Worm (Caenorhabditis elegans) whole organism, L1 larva: ENCODE measurements around the gene F36H5.8.

ENCODE experiments used
- C34B4.2 ChIP-seq: sonication (generic microtip); optimal IDR thresholded peaks from 2 replicates; lab custom pipeline; 2017; ENCODE audit warnings: mild to moderate bottlenecking, missing genetic modification characterization, missing compliant biosample characterization
- F16B12.6 ChIP-seq: fragments of 150-350 bp; optimal IDR thresholded peaks from 2 replicates; lab custom pipeline; 2014; ENCODE audit warnings: missing biosample characterization, missing genetic modification characterization
- Y116A8C.19 ChIP-seq: sonication (generic microtip); optimal IDR thresholded peaks from 2 replicates; lab custom pipeline; 2016; ENCODE audit warnings: missing compliant biosample characterization, missing genetic modification characterization, borderline replicate concordance
- aha-1 ChIP-seq: fragments of 150-350 bp; optimal IDR thresholded peaks from 2 replicates; lab custom pipeline; 2014; ENCODE audit warnings: missing biosample characterization, missing genetic modification characterization
- aly-2 ChIP-seq: fragments of 150-350 bp; optimal IDR thresholded peaks from 2 replicates; lab custom pipeline; 2014; ENCODE audit warnings: missing biosample characterization, missing genetic modification characterization
- ceh-90 ChIP-seq: sonication (generic microtip); optimal IDR thresholded peaks from 2 replicates; lab custom pipeline; 2016; ENCODE audit warnings: missing genetic modification characterization, missing compliant biosample characterization
- ces-1 ChIP-seq: fragments of 150-350 bp; optimal IDR thresholded peaks from 2 replicates; lab custom pipeline; 2014; ENCODE audit warnings: missing biosample characterization, missing genetic modification reagents, missing genetic modification characterization
- dpl-1 ChIP-seq, 3 experiments: fragments of 150-350 bp in 2 of 3; sonication (generic microtip) in 1 of 3; optimal IDR thresholded peaks; 2 replicates each; lab custom pipeline; 2014 to 2017; ENCODE audit warnings: missing biosample characterization in 3 of 3, missing genetic modification characterization in 3 of 3, missing genetic modification reagents in 3 of 3
- efl-1 ChIP-seq, 4 experiments: fragments of 150-350 bp; optimal IDR thresholded peaks in 3 of 4; peaks in 1 of 4; 1 replicate in 1 of 4; 2 replicates in 3 of 4; lab custom pipeline; 2014; ENCODE audit warnings: missing biosample characterization in 2 of 4, missing genetic modification characterization in 2 of 4, missing genetic modification reagents in 2 of 4
- efl-3 ChIP-seq: fragments of 200-800 bp; sonication (Bioruptor generic); optimal IDR thresholded peaks from 2 replicates; lab custom pipeline; 2018; ENCODE audit warnings: mild to moderate bottlenecking, missing genetic modification characterization, missing compliant biosample characterization
- elt-2 ChIP-seq: sonication (generic microtip); optimal IDR thresholded peaks from 2 replicates; lab custom pipeline; 2016; ENCODE audit warnings: missing genetic modification characterization, mild to moderate bottlenecking, inconsistent platforms, missing compliant biosample characterization, missing genetic modification reagents
- fkh-10 ChIP-seq: sonication (generic microtip); optimal IDR thresholded peaks from 2 replicates; lab custom pipeline; 2017; ENCODE audit warnings: missing biosample characterization, missing genetic modification reagents, missing genetic modification characterization
- fkh-4 ChIP-seq: sonication (generic microtip); optimal IDR thresholded peaks from 2 replicates; lab custom pipeline; 2016; ENCODE audit warnings: missing compliant biosample characterization, missing genetic modification characterization, borderline replicate concordance
- grh-1 ChIP-seq: fragments of 200-800 bp; sonication (Bioruptor generic); IDR thresholded peaks from 2 replicates; pipeline ENCODE4 v1.3.6; 2022; ENCODE audit warnings: missing genetic modification reagents, missing genetic modification characterization, missing compliant biosample characterization
- hlh-4 ChIP-seq: sonication (generic microtip); optimal IDR thresholded peaks from 2 replicates; lab custom pipeline; 2016; ENCODE audit warnings: mild to moderate bottlenecking, missing genetic modification characterization, missing compliant biosample characterization
- hpl-2 ChIP-seq: fragments of 150-350 bp; optimal IDR thresholded peaks from 2 replicates; lab custom pipeline; 2014; ENCODE audit warnings: missing biosample characterization, missing genetic modification reagents, missing genetic modification characterization
- jun-1 ChIP-seq: fragments of 150-350 bp; optimal IDR thresholded peaks from 2 replicates; lab custom pipeline; 2014; ENCODE audit warnings: missing biosample characterization, missing genetic modification reagents, missing genetic modification characterization
- lin-13 ChIP-seq: fragments of 150-350 bp; optimal IDR thresholded peaks from 2 replicates; lab custom pipeline; 2014; ENCODE audit warnings: missing biosample characterization, missing genetic modification reagents, missing genetic modification characterization
- lin-14 ChIP-seq: fragments of 200-800 bp; sonication (Bioruptor generic); optimal IDR thresholded peaks from 2 replicates; lab custom pipeline; 2018; ENCODE audit warnings: mild to moderate bottlenecking, missing genetic modification characterization, moderate library complexity, missing compliant biosample characterization
- lin-15B ChIP-seq: fragments of 150-350 bp; sonication (generic microtip); optimal IDR thresholded peaks from 3 replicates; lab custom pipeline; 2014; ENCODE audit warnings: missing biosample characterization, missing genetic modification characterization
- lin-35 ChIP-seq, 2 experiments: fragments of 150-350 bp; optimal IDR thresholded peaks; 2 replicates each; lab custom pipeline; 2014; ENCODE audit warnings: missing biosample characterization in 2 of 2, missing genetic modification characterization in 2 of 2, missing genetic modification reagents in 2 of 2
- lin-39 ChIP-seq: fragments of 150-350 bp; optimal IDR thresholded peaks from 2 replicates; lab custom pipeline; 2014; ENCODE audit warnings: missing biosample characterization, missing genetic modification reagents, missing genetic modification characterization
- mab-9 ChIP-seq: fragments of 200-800 bp; sonication (Bioruptor generic); IDR thresholded peaks from 2 replicates; pipeline ENCODE4 v1.3.6; 2022; ENCODE audit warnings: missing genetic modification reagents, missing genetic modification characterization, missing compliant biosample characterization
- mdl-1 ChIP-seq, 2 experiments: fragments of 150-350 bp; optimal IDR thresholded peaks; 2 replicates each; lab custom pipeline; 2014 to 2017; ENCODE audit warnings: missing biosample characterization in 2 of 2, missing genetic modification characterization in 2 of 2, inconsistent platforms in 1 of 2
- nhr-28 ChIP-seq: fragments of 150-350 bp; optimal IDR thresholded peaks from 2 replicates; lab custom pipeline; 2014; ENCODE audit warnings: missing biosample characterization, missing genetic modification characterization
- nhr-71 ChIP-seq: sonication (generic microtip); optimal IDR thresholded peaks from 2 replicates; lab custom pipeline; 2016; ENCODE audit warnings: mild to moderate bottlenecking, missing genetic modification characterization, moderate library complexity, missing compliant biosample characterization
- nhr-76 ChIP-seq: sonication (generic microtip); optimal IDR thresholded peaks from 2 replicates; lab custom pipeline; 2017; ENCODE audit warnings: missing biosample characterization, missing genetic modification characterization
- nhr-77 ChIP-seq: fragments of 150-350 bp; optimal IDR thresholded peaks from 2 replicates; lab custom pipeline; 2014; ENCODE audit warnings: missing biosample characterization, missing genetic modification characterization
- nhr-85 ChIP-seq: sonication (generic microtip); peaks from one replicate; lab custom pipeline; 2016; ENCODE audit warnings: missing genetic modification characterization, inconsistent platforms, missing compliant biosample characterization
- pag-3 ChIP-seq: sonication (generic microtip); optimal IDR thresholded peaks from 2 replicates; lab custom pipeline; 2017; ENCODE audit warnings: missing genetic modification characterization, mild to moderate bottlenecking, missing compliant biosample characterization, antibody characterized with exemption, borderline replicate concordance; ENCODE audit not compliant: insufficient read depth
- snu-23 ChIP-seq: sonication (generic microtip); optimal IDR thresholded peaks from 2 replicates; lab custom pipeline; 2016; ENCODE audit warnings: missing genetic modification characterization, missing compliant biosample characterization
- sox-4 ChIP-seq: sonication (generic microtip); optimal IDR thresholded peaks from 2 replicates; lab custom pipeline; 2016; ENCODE audit warnings: missing genetic modification characterization, missing compliant biosample characterization
- sup-37 ChIP-seq: fragments of 200-800 bp; sonication (Bioruptor generic); optimal IDR thresholded peaks from 2 replicates; lab custom pipeline; 2018; ENCODE audit warnings: mild to moderate bottlenecking, missing genetic modification characterization, missing compliant biosample characterization
- tbx-2 ChIP-seq: sonication (generic microtip); optimal IDR thresholded peaks from 2 replicates; lab custom pipeline; 2016; ENCODE audit warnings: missing genetic modification characterization, missing compliant biosample characterization
- unc-130 ChIP-seq: fragments of 150-350 bp; optimal IDR thresholded peaks from 2 replicates; lab custom pipeline; 2017; ENCODE audit warnings: missing biosample characterization, missing genetic modification characterization, inconsistent platforms
- unc-30 ChIP-seq: sonication (generic microtip); optimal IDR thresholded peaks from 2 replicates; lab custom pipeline; 2017; ENCODE audit warnings: missing biosample characterization, missing genetic modification characterization
- vab-15 ChIP-seq: sonication (generic microtip); optimal IDR thresholded peaks from 2 replicates; lab custom pipeline; 2017; ENCODE audit warnings: missing genotype, mild to moderate bottlenecking, missing genetic modification characterization, missing compliant biosample characterization
- zag-1 ChIP-seq: fragments of 150-350 bp; optimal IDR thresholded peaks from 2 replicates; lab custom pipeline; 2014; ENCODE audit warnings: missing biosample characterization, missing genetic modification characterization
- zip-4 ChIP-seq: fragments of 200-800 bp; sonication (Bioruptor generic); optimal IDR thresholded peaks from 2 replicates; lab custom pipeline; 2018; ENCODE audit warnings: mild to moderate bottlenecking, missing genetic modification characterization, moderate library complexity, missing compliant biosample characterization
- ztf-4 ChIP-seq: fragments of 150-350 bp; optimal IDR thresholded peaks from 2 replicates; lab custom pipeline; 2014; ENCODE audit warnings: missing biosample characterization, missing genetic modification characterization

F36H5.8 gene

DNA sequence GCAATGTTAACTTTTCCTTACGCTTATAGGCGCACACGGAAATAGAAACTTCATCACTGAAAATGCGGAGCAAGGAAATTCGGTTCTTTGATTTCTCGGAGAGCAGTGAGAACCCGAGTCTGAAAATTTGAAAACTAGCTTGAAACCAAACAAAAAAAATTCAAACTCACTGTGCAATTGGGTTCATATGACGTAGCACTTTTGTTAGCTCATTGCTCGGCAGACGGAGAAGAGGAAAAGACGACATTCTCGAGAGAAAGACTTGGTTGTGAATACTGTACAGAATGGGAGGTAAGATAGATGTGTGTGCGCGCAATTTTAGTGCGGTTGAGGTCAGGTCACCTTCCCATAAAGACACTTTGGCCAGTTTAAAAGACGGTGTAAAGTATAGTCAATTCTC lies at the start of gene F36H5.8, which contains the start of gene F36H5.13:
Gene F36H5.8, minus strand, starts transcription at position 274 of the 400 bp plus-strand sequence.
Gene F36H5.13, minus strand, starts transcription at position 101 of the 400 bp plus-strand sequence.
- TF ChIP-seq nhr-71 (tag; lab: Kevin White, UChicago) (no peak), nhr-28 (tag; lab: Kevin White, UChicago) (no peak), vab-15 (tag; lab: Kevin White, UChicago) (no peak), lin-14 (GFP tag; lab: Kevin White, UChicago) (no peak), C34B4.2 (tag; lab: Kevin White, UChicago) (no peak), lin-35 (GFP tag; optimal IDR thresholded peaks at IDR 0.05; lab: Kevin White, UChicago) (no peak), aly-2 (tag; lab: Kevin White, UChicago) (no peak), pag-3 (tag; lab: Kevin White, UChicago) (no peak), zag-1 (no peak), nhr-85 (tag; lab: Kevin White, UChicago) (no peak), efl-1 (optimal IDR thresholded peaks at IDR 0.05; lab: Kevin White, UChicago) (no peak), efl-1 (GFP tag; optimal IDR thresholded peaks at IDR 0.05 in 1 of 2; lab: Kevin White, UChicago) (no peak), nhr-77 (no peak), mab-9 (no peak), ceh-90 (no peak)

DNA sequence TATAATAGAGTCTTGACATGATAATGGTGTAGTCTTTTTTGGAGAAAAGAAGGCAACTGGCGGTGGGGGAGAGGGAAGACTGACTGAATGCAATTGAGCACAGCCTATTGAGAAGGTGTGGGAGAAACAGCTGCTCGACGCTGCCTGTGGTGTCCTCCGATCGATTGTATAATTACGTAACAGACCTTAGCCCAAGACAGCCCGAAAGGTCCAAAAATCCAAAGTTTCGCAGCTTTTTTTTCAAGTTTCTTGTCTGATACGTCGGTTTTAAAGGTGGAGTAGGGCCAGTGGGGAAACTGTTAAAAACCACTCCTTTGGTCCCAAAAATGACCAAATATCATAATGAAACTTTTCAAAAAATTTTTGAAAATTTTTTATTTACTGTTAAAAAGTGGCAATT lies 37.6 kb upstream of the F36H5.8 start, which contains the start of the genes C08F1.6 and fbxb-13:
Gene C08F1.6, minus strand, starts transcription at position 101 of the 400 bp plus-strand sequence.
Gene fbxb-13, plus strand, starts transcription at position 191 of the 400 bp plus-strand sequence.
- no peak for TF ChIP-seq tbx-2 (tag; lab: Kevin White, UChicago)
- no peak for TF ChIP-seq jun-1 (tag; lab: Kevin White, UChicago)
- TF ChIP-seq dpl-1 (GFP tag; optimal IDR thresholded peaks at IDR 0.05; lab: Kevin White, UChicago) = no peak
- TF ChIP-seq efl-1 (optimal IDR thresholded peaks at IDR 0.05; lab: Kevin White, UChicago) = no peak
- TF ChIP-seq efl-1 (GFP tag; optimal IDR thresholded peaks at IDR 0.05 in 1 of 2; lab: Kevin White, UChicago) = no peak
- no peak for TF ChIP-seq lin-15B (tag; lab: Kevin White, UChicago)
- no peak for TF ChIP-seq elt-2 (tag; lab: Kevin White, UChicago)
- TF ChIP-seq mab-9 = no peak
- no peak for TF ChIP-seq snu-23
- TF ChIP-seq ztf-4 = no peak
- no peak for TF ChIP-seq unc-130 (tag; lab: Kevin White, UChicago)
- TF ChIP-seq unc-30 (tag; lab: Kevin White, UChicago) = no peak
- no peak for TF ChIP-seq hpl-2

DNA sequence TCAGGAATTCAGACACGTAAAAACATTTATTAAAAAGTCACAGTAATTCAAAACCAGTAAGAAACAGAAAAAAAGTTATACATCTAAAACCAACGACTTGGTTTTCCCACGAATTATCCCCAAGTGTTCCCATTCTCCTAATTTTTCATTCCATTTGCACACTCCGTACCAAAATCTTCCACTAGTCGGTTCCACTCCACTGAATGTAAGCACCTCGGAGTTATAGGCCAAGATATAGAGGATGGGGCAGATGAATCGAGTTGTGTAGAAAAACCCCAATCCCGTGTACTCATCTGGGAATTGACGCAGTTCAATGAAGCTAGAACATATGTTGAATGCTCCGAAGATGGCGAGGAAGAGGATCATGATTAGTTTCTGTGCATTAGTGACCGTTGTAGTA lies 36.7 kb upstream of the F36H5.8 start:
- TF ChIP-seq fkh-10 (GFP tag; lab: Kevin White, UChicago) = no peak
- TF ChIP-seq F16B12.6 (tag; lab: Kevin White, UChicago) = no peak
- no peak for TF ChIP-seq Y116A8C.19 (tag; lab: Kevin White, UChicago)
- TF ChIP-seq nhr-85 (tag; lab: Kevin White, UChicago) = no peak
- no peak for TF ChIP-seq lin-13 (GFP tag; lab: Kevin White, UChicago)
- TF ChIP-seq grh-1 (GFP tag; lab: Robert Waterston, UW) = no peak
- TF ChIP-seq zip-4 = no peak
- TF ChIP-seq nhr-76 (tag; lab: Kevin White, UChicago) = no peak
- no peak for TF ChIP-seq lin-39 (tag; lab: Kevin White, UChicago)
- no peak for TF ChIP-seq hlh-4 (tag; lab: Kevin White, UChicago)
- TF ChIP-seq efl-3 = no peak
- TF ChIP-seq aha-1 (tag; lab: Kevin White, UChicago) = no peak
- no peak for TF ChIP-seq mdl-1 (tag; optimal IDR thresholded peaks at IDR 0.05; lab: Kevin White, UChicago)
- TF ChIP-seq sup-37 (GFP tag; lab: Kevin White, UChicago) = no peak
- TF ChIP-seq ces-1 (GFP tag; lab: Kevin White, UChicago) = no peak
- TF ChIP-seq C34B4.2 (tag; lab: Kevin White, UChicago) = no peak
- no peak for TF ChIP-seq nhr-77
- no peak for TF ChIP-seq fkh-4 (tag; lab: Kevin White, UChicago)
- TF ChIP-seq vab-15 (tag; lab: Kevin White, UChicago) = no peak
- TF ChIP-seq sox-4 (tag; lab: Kevin White, UChicago) = no peak
